Fruit fly (Drosophila melanogaster) whole organism: ENCODE data around the gene Tdh.

Source experiments
- CG8478 ChIP-seq: fragments of >200 bp; optimal IDR thresholded peaks from 2 replicates; lab custom pipeline; 2018; ENCODE audit warnings: inconsistent platforms
- Dll ChIP-seq: fragments of >200 bp; optimal IDR thresholded peaks from 2 replicates; lab custom pipeline; 2017
- EcR ChIP-seq, 2 experiments: fragments of >200 bp; optimal IDR thresholded peaks; 2 replicates each; lab custom pipeline; 2017; ENCODE audit warnings: missing biosample characterization in 2 of 2, missing genetic modification characterization in 2 of 2, missing genetic modification reagents in 2 of 2
- pan ChIP-seq: fragments of >200 bp; optimal IDR thresholded peaks from 2 replicates; lab custom pipeline; 2017
- psq ChIP-seq: fragments of >200 bp; optimal IDR thresholded peaks from 2 replicates; lab custom pipeline; 2017
- usp ChIP-seq: fragments of >200 bp; optimal IDR thresholded peaks from 2 replicates; lab custom pipeline; 2017; ENCODE audit warnings: missing biosample characterization, missing genetic modification characterization, mixed read lengths

DNA sequence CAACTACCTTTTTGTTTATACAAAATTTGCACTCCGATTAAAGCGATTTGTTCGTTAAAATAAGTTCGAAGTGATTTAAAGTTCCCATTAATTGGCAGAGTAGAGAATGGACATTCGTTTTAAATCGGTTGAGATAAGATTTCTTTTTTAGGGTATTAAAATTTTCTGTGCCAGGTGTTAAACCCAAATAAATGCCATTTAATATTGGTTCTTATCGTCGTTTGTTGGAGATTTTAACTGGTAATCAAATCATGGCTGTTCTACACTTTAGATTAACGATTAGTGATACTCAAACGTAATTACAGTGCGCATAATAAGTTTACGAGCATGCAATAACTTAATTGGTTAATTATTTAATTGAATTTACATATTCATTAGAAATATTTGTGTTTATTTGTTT lies 4.4 kb upstream of the Tdh start:
- no peak for TF ChIP-seq psq (lab: Kevin White, UChicago)
- TF ChIP-seq usp (GFP tag; lab: Kevin White, UChicago): no peak
- no peak for TF ChIP-seq CG8478 (lab: Kevin White, UChicago)
- no peak for TF ChIP-seq EcR (GFP tag; optimal IDR thresholded peaks at IDR 0.05; lab: Kevin White, UChicago)
- no peak for TF ChIP-seq Dll
- TF ChIP-seq pan (lab: Kevin White, UChicago): no peak
